Fruit fly (Drosophila melanogaster) whole organism, embryonic: ENCODE results near the gene CG12581.

Experiments
- ATbp ChIP-seq: fragments of 200-800 bp; sonication (Bioruptor generic); optimal IDR thresholded peaks from 2 replicates; lab custom pipeline; 2017; ENCODE audit warnings: missing biosample characterization, mild to moderate bottlenecking, missing genetic modification characterization, missing genetic modification reagents
- CG10274 ChIP-seq: fragments of 200-800 bp; sonication (Bioruptor generic); optimal IDR thresholded peaks from 3 replicates; lab custom pipeline; 2017; ENCODE audit warnings: missing biosample characterization, mild to moderate bottlenecking, missing genetic modification characterization
- CG10543 ChIP-seq: fragments of 200-800 bp; sonication (Bioruptor generic); optimal IDR thresholded peaks from 3 replicates; lab custom pipeline; 2017; ENCODE audit warnings: missing biosample characterization, mild to moderate bottlenecking, missing genetic modification characterization, moderate library complexity
- CG11723 ChIP-seq: fragments of 200-800 bp; sonication (Bioruptor generic); optimal IDR thresholded peaks from 2 replicates; lab custom pipeline; 2017; ENCODE audit warnings: missing biosample characterization, mild to moderate bottlenecking, missing genetic modification characterization
- CG12219 ChIP-seq: fragments of 200-800 bp; sonication (Bioruptor generic); optimal IDR thresholded peaks from 3 replicates; lab custom pipeline; 2018; ENCODE audit warnings: missing biosample characterization, mild to moderate bottlenecking, missing genetic modification characterization
- CG12769 ChIP-seq: fragments of 200-800 bp; sonication (Bioruptor generic); optimal IDR thresholded peaks from 2 replicates; lab custom pipeline; 2019; ENCODE audit warnings: missing biosample characterization, mild to moderate bottlenecking, missing genetic modification characterization, moderate library complexity
- CG12942 ChIP-seq: fragments of 200-800 bp; sonication (Bioruptor generic); optimal IDR thresholded peaks from 3 replicates; lab custom pipeline; 2016; ENCODE audit warnings: missing biosample characterization, missing genetic modification characterization
- CG14860 ChIP-seq: fragments of 200-800 bp; sonication (Bioruptor generic); IDR thresholded peaks from 3 replicates; pipeline ENCODE4 v1.3.6; 2022; ENCODE audit warnings: missing biosample characterization, missing genetic modification characterization; ENCODE audit not compliant: partially characterized antibody
- CG15011 ChIP-seq: fragments of 200-800 bp; sonication (Bioruptor generic); optimal IDR thresholded peaks from 3 replicates; lab custom pipeline; 2018; ENCODE audit warnings: missing biosample characterization, mild to moderate bottlenecking, missing genetic modification characterization
- CG15479 ChIP-seq: fragments of 200-800 bp; sonication (Bioruptor generic); optimal IDR thresholded peaks from 3 replicates; lab custom pipeline; 2019; ENCODE audit warnings: missing biosample characterization, mild to moderate bottlenecking, missing genetic modification characterization, moderate library complexity
- CG1647 ChIP-seq: fragments of 200-800 bp; sonication (Bioruptor generic); optimal IDR thresholded peaks from 3 replicates; lab custom pipeline; 2016; ENCODE audit warnings: missing biosample characterization, missing genetic modification characterization
- CG17328 ChIP-seq: fragments of 200-800 bp; sonication (Bioruptor generic); IDR thresholded peaks from 2 replicates; pipeline ENCODE4 v1.3.6; 2022; ENCODE audit warnings: missing biosample characterization, missing genetic modification characterization
- CG30020 ChIP-seq: fragments of 200-800 bp; optimal IDR thresholded peaks from 2 replicates; lab custom pipeline; 2019; ENCODE audit warnings: missing biosample characterization, mild to moderate bottlenecking, missing genetic modification characterization, moderate library complexity
- CG34224 ChIP-seq: fragments of 200-800 bp; sonication (Bioruptor generic); IDR thresholded peaks from 3 replicates; pipeline ENCODE4 v1.3.6; 2022; ENCODE audit warnings: missing biosample characterization, missing genetic modification characterization; ENCODE audit not compliant: partially characterized antibody
- CG4707 ChIP-seq: fragments of 200-800 bp; sonication (Bioruptor generic); optimal IDR thresholded peaks from 2 replicates; lab custom pipeline; 2018; ENCODE audit warnings: missing biosample characterization, mild to moderate bottlenecking, missing genetic modification characterization, moderate library complexity
- CG6254 ChIP-seq: fragments of 200-800 bp; sonication (Bioruptor generic); optimal IDR thresholded peaks from 3 replicates; lab custom pipeline; 2017; ENCODE audit warnings: mild to moderate bottlenecking, missing biosample characterization, missing genetic modification reagents, missing genetic modification characterization
- CG6272 ChIP-seq: fragments of 200-800 bp; sonication (Bioruptor generic); IDR thresholded peaks from 2 replicates; pipeline ENCODE4 v1.3.6; 2022; ENCODE audit warnings: missing biosample characterization, missing genetic modification characterization
- CG8290 ChIP-seq, 3 experiments: fragments of 200-800 bp; sonication (Bioruptor generic); optimal IDR thresholded peaks; 2 replicates each; lab custom pipeline; 2016 to 2019; ENCODE audit warnings: missing biosample characterization in 3 of 3, missing genetic modification characterization in 3 of 3, mild to moderate bottlenecking in 2 of 3, moderate library complexity in 1 of 3
- CG9215 ChIP-seq: fragments of 200-800 bp; sonication (Bioruptor generic); IDR thresholded peaks from 2 replicates; pipeline ENCODE4 v1.3.6; 2022; ENCODE audit warnings: missing biosample characterization, missing genetic modification characterization
- CrebB ChIP-seq: fragments of 200-800 bp; sonication (Bioruptor generic); optimal IDR thresholded peaks from 3 replicates; lab custom pipeline; 2018; ENCODE audit warnings: missing biosample characterization, mild to moderate bottlenecking, missing genetic modification characterization
- Deaf1 ChIP-seq: fragments of 200-800 bp; optimal IDR thresholded peaks from 3 replicates; lab custom pipeline; 2019; ENCODE audit warnings: missing biosample characterization, mild to moderate bottlenecking, missing genetic modification characterization, moderate library complexity
- HLHmδ ChIP-seq: fragments of 200-800 bp; sonication (Bioruptor generic); optimal IDR thresholded peaks from 2 replicates; lab custom pipeline; 2018; ENCODE audit warnings: missing biosample characterization, mild to moderate bottlenecking, missing genetic modification characterization, moderate library complexity
- Hsf ChIP-seq: fragments of 200-800 bp; sonication (Bioruptor generic); optimal IDR thresholded peaks from 3 replicates; lab custom pipeline; 2016; ENCODE audit warnings: missing biosample characterization, missing genetic modification characterization
- Sry-β ChIP-seq: fragments of 200-800 bp; sonication (Bioruptor generic); optimal IDR thresholded peaks from 2 replicates; lab custom pipeline; 2018; ENCODE audit warnings: missing biosample characterization, mild to moderate bottlenecking, missing genetic modification characterization, moderate library complexity
- amos ChIP-seq: fragments of 200-800 bp; sonication (Bioruptor generic); IDR thresholded peaks from 2 replicates; pipeline ENCODE4 v1.3.6; 2022; ENCODE audit warnings: missing biosample characterization, missing genetic modification characterization; ENCODE audit not compliant: partially characterized antibody
- bsh ChIP-seq, 2 experiments: fragments of 200-800 bp; sonication (Bioruptor generic); optimal IDR thresholded peaks; 2 replicates each; lab custom pipeline; 2017 to 2018; ENCODE audit warnings: mild to moderate bottlenecking in 2 of 2, missing biosample characterization in 2 of 2, missing genetic modification characterization in 2 of 2, moderate library complexity in 1 of 2
- caup ChIP-seq: fragments of 200-800 bp; sonication (Bioruptor generic); optimal IDR thresholded peaks from 3 replicates; lab custom pipeline; 2017; ENCODE audit warnings: missing biosample characterization, mild to moderate bottlenecking, missing genetic modification characterization, moderate library complexity; ENCODE audit not compliant: severe bottlenecking
- cg ChIP-seq: fragments of 200-800 bp; sonication (Bioruptor generic); optimal IDR thresholded peaks from 3 replicates; lab custom pipeline; 2019; ENCODE audit warnings: missing biosample characterization, mild to moderate bottlenecking, missing genetic modification characterization, moderate library complexity
- chinmo ChIP-seq: fragments of 200-800 bp; sonication (Bioruptor generic); IDR thresholded peaks from 4 replicates; pipeline ENCODE4 v1.3.6; 2022; ENCODE audit warnings: missing biosample characterization, missing genetic modification characterization; ENCODE audit not compliant: partially characterized antibody
- dm ChIP-seq: fragments of 200-800 bp; sonication (Bioruptor generic); optimal IDR thresholded peaks from 3 replicates; lab custom pipeline; 2016; ENCODE audit warnings: missing biosample characterization, missing genetic modification characterization
- dysf ChIP-seq: fragments of 200-800 bp; sonication (Bioruptor generic); IDR thresholded peaks from 3 replicates; pipeline ENCODE4 v1.3.6; 2022; ENCODE audit warnings: missing biosample characterization, missing genetic modification characterization
- ems ChIP-seq: fragments of 200-800 bp; sonication (Bioruptor generic); optimal IDR thresholded peaks from 3 replicates; lab custom pipeline; 2016; ENCODE audit warnings: missing biosample characterization, missing genetic modification characterization
- fru ChIP-seq: fragments of >200 bp; optimal IDR thresholded peaks from 2 replicates; lab custom pipeline; 2017
- gcm ChIP-seq: fragments of 200-800 bp; sonication (Bioruptor generic); optimal IDR thresholded peaks from 2 replicates; lab custom pipeline; 2019; ENCODE audit warnings: missing biosample characterization, mild to moderate bottlenecking, missing genetic modification characterization, moderate library complexity
- hkb ChIP-seq, 2 experiments: fragments of 200-800 bp in 1 of 2; fragments of >200 bp in 1 of 2; sonication (Bioruptor generic) in 1 of 2; IDR thresholded peaks in 1 of 2; optimal IDR thresholded peaks in 1 of 2; 2 replicates each; pipeline versions ENCODE4 v1.3.6 to Lab custom; 2017 to 2022; ENCODE audit warnings: missing biosample characterization in 1 of 2, missing genetic modification characterization in 1 of 2
- kni ChIP-seq: fragments of 200-800 bp; sonication (Bioruptor generic); optimal IDR thresholded peaks from 3 replicates; lab custom pipeline; 2017; ENCODE audit warnings: mild to moderate bottlenecking, missing biosample characterization, missing genetic modification reagents, missing genetic modification characterization
- maf-S ChIP-seq: fragments of 200-800 bp; sonication (Bioruptor generic); optimal IDR thresholded peaks from 2 replicates; lab custom pipeline; 2016; ENCODE audit warnings: missing biosample characterization, missing genetic modification characterization
- mld ChIP-seq: fragments of 200-800 bp; sonication (Bioruptor generic); IDR thresholded peaks from 3 replicates; pipeline ENCODE4 v1.3.6; 2022; ENCODE audit warnings: missing biosample characterization, missing genetic modification characterization; ENCODE audit not compliant: partially characterized antibody
- nom ChIP-seq: fragments of 200-800 bp; sonication (Bioruptor generic); optimal IDR thresholded peaks from 2 replicates; lab custom pipeline; 2017; ENCODE audit warnings: missing biosample characterization, missing genetic modification characterization, mild to moderate bottlenecking, moderate library complexity, missing genetic modification reagents
- salm ChIP-seq: fragments of 200-800 bp; sonication (Bioruptor generic); optimal IDR thresholded peaks from 2 replicates; lab custom pipeline; 2018; ENCODE audit warnings: missing biosample characterization, mild to moderate bottlenecking, missing genetic modification characterization
- sd ChIP-seq: fragments of 200-800 bp; sonication (Bioruptor generic); optimal IDR thresholded peaks from 3 replicates; lab custom pipeline; 2018; ENCODE audit warnings: missing biosample characterization, mild to moderate bottlenecking, missing genetic modification characterization, moderate library complexity
- sima ChIP-seq: fragments of 200-800 bp; sonication (Bioruptor generic); optimal IDR thresholded peaks from 2 replicates; lab custom pipeline; 2016; ENCODE audit warnings: missing biosample characterization, missing genetic modification characterization
- sob ChIP-seq: fragments of 200-800 bp; sonication (Bioruptor generic); IDR thresholded peaks from 2 replicates; pipeline ENCODE4 v1.3.6; 2022; ENCODE audit warnings: missing biosample characterization, missing genetic modification characterization
- wdn ChIP-seq: fragments of 200-800 bp; sonication (Bioruptor generic); IDR thresholded peaks from 2 replicates; pipeline ENCODE4 v1.3.6; 2022; ENCODE audit warnings: missing biosample characterization, missing genetic modification characterization
- yki ChIP-seq: fragments of >200 bp; optimal IDR thresholded peaks from 3 replicates; lab custom pipeline; 2018

CG12581 gene

dm6 chr3R:4130281-4130863 is 44.1 kb upstream of the CG12581 start (continued):
- TF ChIP-seq wdn (GFP tag; lab: Robert Waterston, UW) (no peak), amos (peak; percentile 11; the same call in 1 of the 2 replicates), ems (GFP tag; lab: Kevin White, UChicago) (no peak), CG12769 (tag; lab: Kevin White, UChicago) (peak; percentile 85), CG14860 (0 out of 3 replicates have a peak, but pooled peaks have one; percentile 21), CG4707 (GFP tag; lab: Kevin White, UChicago) (no peak), CG12219 (no peak), CG12942 (no peak), hkb (optimal IDR thresholded peaks at IDR 0.05; lab: Kevin White, UChicago) (no peak), hkb (GFP tag; IDR thresholded peaks at IDR 0.05; lab: Robert Waterston, UW) (peak; percentile 37; the same call in 1 of the 2 replicates), CG1647 (GFP tag; lab: Kevin White, UChicago) (no peak), Hsf (GFP tag; lab: Kevin White, UChicago) (no peak), CrebB (no peak), dm (GFP tag; lab: Kevin White, UChicago) (no peak), CG17328 (GFP tag; lab: Robert Waterston, UW) (0 out of 2 replicates have a peak, but pooled peaks have one; percentile 28)

DNA sequence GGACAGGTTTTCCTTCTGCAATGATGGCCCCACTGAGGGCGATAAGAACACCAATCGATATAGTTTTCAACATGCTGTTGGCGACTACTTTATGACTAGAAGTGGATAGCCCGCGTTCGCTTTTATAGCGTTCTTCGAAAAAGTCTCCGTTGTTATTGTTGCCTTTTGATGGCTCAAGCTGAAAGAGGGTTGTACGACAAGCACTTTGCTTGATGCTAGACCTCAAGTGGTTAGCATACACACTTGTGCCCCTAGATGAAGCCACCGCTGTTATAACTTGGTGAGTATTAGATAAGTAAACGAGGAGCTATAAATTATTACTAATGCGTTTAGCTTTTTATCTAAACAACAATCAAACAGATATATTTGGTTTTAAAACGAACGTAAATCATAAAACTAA is 12.3 kb upstream of the CG12581 start, which contains the start of gene CG40198:
TSS of gene CG40198 (minus strand) at position 101 of the 400 bp plus-strand sequence.
- no peak for TF ChIP-seq CG10274 (GFP tag; lab: Kevin White, UChicago)
- no peak for TF ChIP-seq gcm (GFP tag; lab: Kevin White, UChicago)

DNA sequence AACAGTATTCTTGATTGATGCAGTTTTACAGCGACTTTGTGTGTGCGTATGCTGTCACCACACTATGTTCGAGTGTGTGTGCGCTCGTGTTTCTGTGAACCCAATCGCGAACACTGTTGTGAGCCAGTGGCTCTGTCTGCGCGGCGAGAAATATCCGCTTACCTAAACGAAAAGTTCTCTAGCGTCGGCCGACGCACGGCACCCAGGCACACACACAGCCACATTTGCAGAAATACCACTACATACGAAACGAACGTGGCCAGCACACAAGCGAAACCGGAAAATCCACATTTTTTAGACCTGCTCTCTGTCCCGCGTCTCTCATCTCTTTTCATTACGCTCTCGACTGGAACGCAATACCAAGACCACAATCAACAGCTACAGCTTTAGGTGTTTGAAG is 543 bp downstream of the CG12581 start:
- no peak for TF ChIP-seq CG9215
- peak; percentile 6 for TF ChIP-seq HLHmδ (GFP tag; lab: Kevin White, UChicago)
- TF ChIP-seq bsh (GFP tag; optimal IDR thresholded peaks at IDR 0.05; lab: Kevin White, UChicago) = no peak
- peak; percentile 57 for TF ChIP-seq Deaf1 (tag; lab: Kevin White, UChicago)
- no peak for TF ChIP-seq Sry-β
- TF ChIP-seq CG10543 (GFP tag; lab: Kevin White, UChicago) = peak; percentile 11
- no peak for TF ChIP-seq dysf (GFP tag; lab: Robert Waterston, UW)
- no peak for TF ChIP-seq caup
- no peak for TF ChIP-seq CG8290 (GFP tag; optimal IDR thresholded peaks at IDR 0.05; lab: Kevin White, UChicago)
- peak in 1 of 2 experiments; percentile 45 for TF ChIP-seq CG8290 (tag; optimal IDR thresholded peaks at IDR 0.05; lab: Kevin White, UChicago)
- no peak for TF ChIP-seq fru (lab: Kevin White, UChicago)
- peak; percentile 61 for TF ChIP-seq CG11723 (GFP tag; lab: Kevin White, UChicago)
- no peak for TF ChIP-seq CG6254 (GFP tag; lab: Kevin White, UChicago)
- no peak for TF ChIP-seq CG34224 (GFP tag; lab: Robert Waterston, UW)
- no peak for TF ChIP-seq CG15011 (GFP tag; lab: Kevin White, UChicago)
- TF ChIP-seq salm (tag; lab: Kevin White, UChicago) = no peak
- no peak for TF ChIP-seq sima (GFP tag; lab: Kevin White, UChicago)
- TF ChIP-seq kni (GFP tag; lab: Kevin White, UChicago) = peak; percentile 44
- peak; percentile 93 for TF ChIP-seq CG15479 (GFP tag; lab: Kevin White, UChicago)
- peak; percentile 83 for TF ChIP-seq cg (GFP tag; lab: Kevin White, UChicago)
- 0 out of 2 replicates have a peak, but pooled peaks have one; percentile 12 for TF ChIP-seq sob (GFP tag; lab: Robert Waterston, UW)
- peak; percentile 7 for TF ChIP-seq nom (GFP tag; lab: Kevin White, UChicago)
- TF ChIP-seq maf-S (GFP tag; lab: Kevin White, UChicago) = no peak
- peak; percentile 90 for TF ChIP-seq chinmo (GFP tag; lab: Robert Waterston, UW)
- TF ChIP-seq CG30020 (tag; lab: Kevin White, UChicago) = no peak
- no peak for TF ChIP-seq ATbp (GFP tag; lab: Kevin White, UChicago)
- no peak for TF ChIP-seq CG6272 (GFP tag; lab: Robert Waterston, UW)
- TF ChIP-seq hkb (optimal IDR thresholded peaks at IDR 0.05; lab: Kevin White, UChicago) = no peak
- no peak for TF ChIP-seq hkb (GFP tag; IDR thresholded peaks at IDR 0.05; lab: Robert Waterston, UW)
- TF ChIP-seq mld = 0 out of 3 replicates have a peak, but pooled peaks have one; percentile 15
- TF ChIP-seq yki (lab: Kevin White, UChicago) = peak; percentile 17
- peak; percentile 96 for TF ChIP-seq sd (tag; lab: Kevin White, UChicago)
